Fruit fly (Drosophila melanogaster): ENCODE data around the gene eIF4H1.

Gene eIF4H1

dm6 chrX:16442361-16442760 lies 6.1 kb upstream of the eIF4H1 start:
- TF ChIP-seq brk (GFP tag; optimal IDR thresholded peaks at IDR 0.05) = no peak
- TF ChIP-seq Rel (GFP tag; optimal IDR thresholded peaks at IDR 0.05) = no peak
- TF ChIP-seq Rel (tag; optimal IDR thresholded peaks at IDR 0.05) = peak; percentile 98

- no peak for TF ChIP-seq Mio (GFP tag; optimal IDR thresholded peaks at IDR 0.05)
- TF ChIP-seq brk (GFP tag; optimal IDR thresholded peaks at IDR 0.05) = no peak
- no peak for TF ChIP-seq Rel (GFP tag; optimal IDR thresholded peaks at IDR 0.05)
- peak; percentile 59 for TF ChIP-seq Rel (tag; optimal IDR thresholded peaks at IDR 0.05)
- no peak for TF ChIP-seq Myc (optimal IDR thresholded peaks at IDR 0.05)
- no peak for TF ChIP-seq woc (GFP tag; optimal IDR thresholded peaks at IDR 0.05)
- no peak for TF ChIP-seq h (GFP tag; optimal IDR thresholded peaks at IDR 0.05)
- TF ChIP-seq Jra (GFP tag; optimal IDR thresholded peaks at IDR 0.05) = no peak
- no peak for TF ChIP-seq jim (GFP tag; optimal IDR thresholded peaks at IDR 0.05)
- no peak for TF ChIP-seq br (GFP tag; optimal IDR thresholded peaks at IDR 0.05)
- TF ChIP-seq tai (GFP tag; optimal IDR thresholded peaks at IDR 0.05) = no peak
- no peak for TF ChIP-seq lola (GFP tag; optimal IDR thresholded peaks at IDR 0.05)
- no peak for TF ChIP-seq Vsx2 (GFP tag; optimal IDR thresholded peaks at IDR 0.05; ENCODE audit: partially characterized antibody)
- TF ChIP-seq CG9705 (GFP tag; optimal IDR thresholded peaks at IDR 0.05) = no peak
- no peak for TF ChIP-seq GATAd (GFP tag; optimal IDR thresholded peaks at IDR 0.05)
- no peak for TF ChIP-seq Hr83 (GFP tag; optimal IDR thresholded peaks at IDR 0.05; ENCODE audit: poor library complexity, severe bottlenecking)
- TF ChIP-seq Sp1 (GFP tag; optimal IDR thresholded peaks at IDR 0.05) = no peak
- TF ChIP-seq rgr (GFP tag; optimal IDR thresholded peaks at IDR 0.05) = peak; percentile 23
Measured at dm6 chrX:16446769-16447168, 1.7 kb upstream of the eIF4H1 start, which contains the start of gene eIF2alpha. Gene eIF2alpha (minus strand): TSS chrX:16446993.

- TF ChIP-seq Dfd (GFP tag; optimal IDR thresholded peaks at IDR 0.05) (no peak), sage (GFP tag; optimal IDR thresholded peaks at IDR 0.05) (no peak), N (GFP tag; optimal IDR thresholded peaks at IDR 0.05) (no peak), br (GFP tag; optimal IDR thresholded peaks at IDR 0.05) (no peak), fru (GFP tag; optimal IDR thresholded peaks at IDR 0.05) (no peak), woc (GFP tag; optimal IDR thresholded peaks at IDR 0.05) (no peak), lola (GFP tag; optimal IDR thresholded peaks at IDR 0.05) (no peak), Jra (GFP tag; optimal IDR thresholded peaks at IDR 0.05) (no peak), foxo (GFP tag; optimal IDR thresholded peaks at IDR 0.05) (no peak), ey (GFP tag; optimal IDR thresholded peaks at IDR 0.05) (no peak), Dif (GFP tag; optimal IDR thresholded peaks at IDR 0.05; ENCODE audit: partially characterized antibody) (no peak), Mio (GFP tag; optimal IDR thresholded peaks at IDR 0.05) (no peak), jim (GFP tag; optimal IDR thresholded peaks at IDR 0.05) (no peak), dsf (GFP tag; optimal IDR thresholded peaks at IDR 0.05; ENCODE audit: borderline replicate concordance) (no peak), psq (GFP tag; optimal IDR thresholded peaks at IDR 0.05) (no peak), Abd-B (GFP tag; optimal IDR thresholded peaks at IDR 0.05) (no peak), brk (GFP tag; optimal IDR thresholded peaks at IDR 0.05) (no peak)
Measured at dm6 chrX:16449316-16449715, 851 bp downstream of the eIF4H1 start.

- TF ChIP-seq lola (GFP tag; optimal IDR thresholded peaks at IDR 0.05) (no peak), GATAd (GFP tag; optimal IDR thresholded peaks at IDR 0.05) (no peak), Hr78 (GFP tag; optimal IDR thresholded peaks at IDR 0.05) (no peak), Mio (GFP tag; optimal IDR thresholded peaks at IDR 0.05) (no peak), CG32264 (GFP tag; optimal IDR thresholded peaks at IDR 0.05) (no peak), pan (optimal IDR thresholded peaks at IDR 0.05) (no peak), CG9705 (GFP tag; optimal IDR thresholded peaks at IDR 0.05) (no peak), dl (GFP tag; optimal IDR thresholded peaks at IDR 0.05; ENCODE audit: insufficient read depth in 1 of 2, partially characterized antibody in 2 of 2) (no peak), Hr83 (GFP tag; optimal IDR thresholded peaks at IDR 0.05; ENCODE audit: poor library complexity, severe bottlenecking) (no peak), dsf (GFP tag; optimal IDR thresholded peaks at IDR 0.05; ENCODE audit: borderline replicate concordance) (no peak), Dif (GFP tag; optimal IDR thresholded peaks at IDR 0.05; ENCODE audit: partially characterized antibody) (no peak), sv (GFP tag; optimal IDR thresholded peaks at IDR 0.05) (no peak)
Measured at dm6 chrX:16456582-16456981, 8.1 kb downstream of the eIF4H1 start.

dm6 chrX:16458551-16458950 lies 10.1 kb downstream of the eIF4H1 start:
- no peak for TF ChIP-seq N (GFP tag; optimal IDR thresholded peaks at IDR 0.05)
- TF ChIP-seq woc (GFP tag; optimal IDR thresholded peaks at IDR 0.05) = peak; percentile 19
- TF ChIP-seq psq (GFP tag; optimal IDR thresholded peaks at IDR 0.05) = no peak
- no peak for TF ChIP-seq ey (GFP tag; optimal IDR thresholded peaks at IDR 0.05)

All from whole organism, wandering third instar larva.